Fruit fly (Drosophila melanogaster) whole organism, embryonic: ENCODE data around the gene CG10348.

ENCODE experiments used
- Atf-2 ChIP-seq: fragments of 200-800 bp; sonication (Bioruptor generic); optimal IDR thresholded peaks from 2 replicates; lab custom pipeline; 2016; ENCODE audit warnings: missing biosample characterization, missing genetic modification characterization
- Bgb ChIP-seq: fragments of 200-800 bp; sonication (Bioruptor generic); IDR thresholded peaks from 2 replicates; pipeline ENCODE4 v1.3.6; 2022; ENCODE audit warnings: missing biosample characterization, missing genetic modification characterization; ENCODE audit not compliant: partially characterized antibody
- CG12236 ChIP-seq: fragments of 200-800 bp; sonication (Bioruptor generic); optimal IDR thresholded peaks from 2 replicates; lab custom pipeline; 2016; ENCODE audit warnings: missing biosample characterization, missing genetic modification characterization
- CG12659 ChIP-seq: fragments of 200-800 bp; sonication (Bioruptor generic); optimal IDR thresholded peaks from 3 replicates; lab custom pipeline; 2017; ENCODE audit warnings: mild to moderate bottlenecking, missing biosample characterization, missing genetic modification reagents, missing genetic modification characterization
- CG12744 ChIP-seq: fragments of 200-800 bp; sonication (Bioruptor generic); optimal IDR thresholded peaks from 2 replicates; lab custom pipeline; 2016; ENCODE audit warnings: missing biosample characterization, missing genetic modification characterization
- CG15269 ChIP-seq: fragments of 200-800 bp; sonication (Bioruptor generic); optimal IDR thresholded peaks from 2 replicates; lab custom pipeline; 2018; ENCODE audit warnings: missing biosample characterization, mild to moderate bottlenecking, missing genetic modification characterization, moderate library complexity
- CG15514 ChIP-seq: fragments of 200-800 bp; sonication (Bioruptor generic); optimal IDR thresholded peaks from 3 replicates; lab custom pipeline; 2017; ENCODE audit warnings: missing biosample characterization, missing genetic modification characterization, mild to moderate bottlenecking, moderate library complexity, missing genetic modification reagents
- CG15601 ChIP-seq: fragments of 200-800 bp; sonication (Bioruptor generic); optimal IDR thresholded peaks from 3 replicates; lab custom pipeline; 2019; ENCODE audit warnings: missing biosample characterization, mild to moderate bottlenecking, missing genetic modification characterization, moderate library complexity
- CG18011 ChIP-seq: fragments of 200-800 bp; sonication (Bioruptor generic); optimal IDR thresholded peaks from 2 replicates; lab custom pipeline; 2017; ENCODE audit warnings: missing biosample characterization, missing genetic modification characterization, mild to moderate bottlenecking, moderate library complexity, missing genotype
- CG2875 ChIP-seq: fragments of 200-800 bp; sonication (Bioruptor generic); optimal IDR thresholded peaks from 2 replicates; lab custom pipeline; 2017; ENCODE audit warnings: missing biosample characterization, mild to moderate bottlenecking, missing genetic modification characterization, missing genetic modification reagents
- CG31224 ChIP-seq: fragments of 200-800 bp; sonication (Bioruptor generic); IDR thresholded peaks from 2 replicates; pipeline ENCODE4 v1.3.6; 2022; ENCODE audit warnings: missing biosample characterization, missing genetic modification characterization
- CG31365 ChIP-seq: fragments of 200-800 bp; sonication (Bioruptor generic); optimal IDR thresholded peaks from 2 replicates; lab custom pipeline; 2018; ENCODE audit warnings: missing biosample characterization, mild to moderate bottlenecking, missing genetic modification characterization
- CG33213 ChIP-seq: fragments of 200-800 bp; sonication (Bioruptor generic); optimal IDR thresholded peaks from 3 replicates; lab custom pipeline; 2016; ENCODE audit warnings: missing biosample characterization, missing genetic modification characterization
- CG34224 ChIP-seq: fragments of 200-800 bp; sonication (Bioruptor generic); IDR thresholded peaks from 3 replicates; pipeline ENCODE4 v1.3.6; 2022; ENCODE audit warnings: missing biosample characterization, missing genetic modification characterization; ENCODE audit not compliant: partially characterized antibody
- CG3726 ChIP-seq: fragments of 200-800 bp; sonication (Bioruptor generic); IDR thresholded peaks from 3 replicates; pipeline ENCODE4, ENCODE4 v1.3.6; 2022; ENCODE audit warnings: missing biosample characterization, missing genetic modification characterization
- CG4282 ChIP-seq: fragments of 200-800 bp; sonication (Bioruptor generic); optimal IDR thresholded peaks from 2 replicates; lab custom pipeline; 2016; ENCODE audit warnings: missing biosample characterization, missing genetic modification characterization
- CG43689 ChIP-seq: fragments of 200-800 bp; sonication (Bioruptor generic); IDR thresholded peaks from 2 replicates; pipeline ENCODE4 v1.3.6; 2022; ENCODE audit warnings: missing biosample characterization, missing genetic modification characterization
- CG4424 ChIP-seq: fragments of 200-800 bp; sonication (Bioruptor generic); optimal IDR thresholded peaks from 3 replicates; lab custom pipeline; 2016; ENCODE audit warnings: missing biosample characterization, missing genetic modification characterization
- CG5180 ChIP-seq: fragments of 200-800 bp; sonication (Bioruptor generic); optimal IDR thresholded peaks from 3 replicates; lab custom pipeline; 2017; ENCODE audit warnings: missing biosample characterization, missing genetic modification characterization, mild to moderate bottlenecking, moderate library complexity, missing genetic modification reagents
- CG6254 ChIP-seq: fragments of 200-800 bp; sonication (Bioruptor generic); optimal IDR thresholded peaks from 3 replicates; lab custom pipeline; 2017; ENCODE audit warnings: mild to moderate bottlenecking, missing biosample characterization, missing genetic modification reagents, missing genetic modification characterization
- CG6654 ChIP-seq: fragments of 200-800 bp; sonication (Bioruptor generic); optimal IDR thresholded peaks from 2 replicates; lab custom pipeline; 2017; ENCODE audit warnings: missing biosample characterization, mild to moderate bottlenecking, missing genetic modification characterization
- CG6765 ChIP-seq: fragments of 200-800 bp; sonication (Bioruptor generic); optimal IDR thresholded peaks from 3 replicates; lab custom pipeline; 2017; ENCODE audit warnings: missing biosample characterization, mild to moderate bottlenecking, missing genetic modification characterization
- CG6791 ChIP-seq: fragments of 200-800 bp; sonication (Bioruptor generic); IDR thresholded peaks from 3 replicates; pipeline ENCODE4 v1.3.6; 2022; ENCODE audit warnings: missing biosample characterization, missing genetic modification characterization; ENCODE audit not compliant: partially characterized antibody
- CG7372 ChIP-seq: fragments of 200-800 bp; sonication (Bioruptor generic); IDR thresholded peaks from 2 replicates; pipeline ENCODE4 v1.3.6; 2022; ENCODE audit warnings: missing biosample characterization, missing genetic modification characterization
- CG7987 ChIP-seq: fragments of 200-800 bp; sonication (Bioruptor generic); optimal IDR thresholded peaks from 2 replicates; lab custom pipeline; 2018; ENCODE audit warnings: missing biosample characterization, mild to moderate bottlenecking, missing genetic modification characterization, moderate library complexity
- Dek ChIP-seq: fragments of 200-800 bp; sonication (Bioruptor generic); optimal IDR thresholded peaks from 3 replicates; lab custom pipeline; 2019; ENCODE audit warnings: missing biosample characterization, mild to moderate bottlenecking, missing genetic modification characterization, moderate library complexity
- Doc2 ChIP-seq: fragments of 200-800 bp; sonication (Bioruptor generic); IDR thresholded peaks from 2 replicates; pipeline ENCODE4 v1.3.6; 2022; ENCODE audit warnings: missing biosample characterization, missing genetic modification characterization
- E2f1 ChIP-seq: fragments of 200-800 bp; sonication (Bioruptor generic); IDR thresholded peaks from 2 replicates; pipeline ENCODE4 v1.3.6; 2022; ENCODE audit warnings: missing biosample characterization, missing genetic modification characterization
- Elba2 ChIP-seq: fragments of 200-800 bp; sonication (Bioruptor generic); optimal IDR thresholded peaks from 3 replicates; lab custom pipeline; 2016; ENCODE audit warnings: missing biosample characterization, missing genetic modification characterization
- HLH54F ChIP-seq: fragments of 200-800 bp; sonication (Bioruptor generic); optimal IDR thresholded peaks from 3 replicates; lab custom pipeline; 2016; ENCODE audit warnings: missing biosample characterization, missing genetic modification characterization
- Kr ChIP-seq: fragments of 200-800 bp; sonication (Bioruptor generic); optimal IDR thresholded peaks from 2 replicates; lab custom pipeline; 2017; ENCODE audit warnings: missing biosample characterization, mild to moderate bottlenecking, missing genetic modification characterization
- Nf-YC ChIP-seq: fragments of 200-800 bp; optimal IDR thresholded peaks from 3 replicates; lab custom pipeline; 2019; ENCODE audit warnings: missing biosample characterization, mild to moderate bottlenecking, missing genetic modification characterization, moderate library complexity
- Optix ChIP-seq: fragments of 200-800 bp; sonication (Bioruptor generic); IDR thresholded peaks from 3 replicates; pipeline ENCODE4 v1.3.6; 2022; ENCODE audit warnings: missing biosample characterization, missing genetic modification characterization
- Scr ChIP-seq: fragments of 200-800 bp; sonication (Bioruptor generic); IDR thresholded peaks from 2 replicates; pipeline ENCODE4 v1.3.6; 2022; ENCODE audit warnings: missing biosample characterization, missing genetic modification characterization; ENCODE audit not compliant: partially characterized antibody
- Tbp ChIP-seq: fragments of >200 bp; optimal IDR thresholded peaks from 2 replicates; lab custom pipeline; 2018; ENCODE audit warnings: missing biosample characterization, missing genetic modification characterization
- ash1 ChIP-seq: fragments of 200-800 bp; sonication (Bioruptor generic); optimal IDR thresholded peaks from 2 replicates; lab custom pipeline; 2018; ENCODE audit warnings: missing biosample characterization, mild to moderate bottlenecking, missing genetic modification characterization
- ato ChIP-seq: fragments of 200-800 bp; sonication (Bioruptor generic); IDR thresholded peaks from 2 replicates; pipeline ENCODE4 v1.3.6; 2022; ENCODE audit warnings: missing biosample characterization, missing genetic modification characterization; ENCODE audit not compliant: partially characterized antibody
- cad ChIP-seq: fragments of >200 bp; optimal IDR thresholded peaks from 2 replicates; lab custom pipeline; 2017; ENCODE audit warnings: missing biosample characterization, missing genetic modification characterization
- chinmo ChIP-seq: fragments of 200-800 bp; sonication (Bioruptor generic); IDR thresholded peaks from 4 replicates; pipeline ENCODE4 v1.3.6; 2022; ENCODE audit warnings: missing biosample characterization, missing genetic modification characterization; ENCODE audit not compliant: partially characterized antibody
- chm ChIP-seq: fragments of 200-800 bp; sonication (Bioruptor generic); IDR thresholded peaks from 2 replicates; pipeline ENCODE4 v1.3.6; 2022; ENCODE audit warnings: missing biosample characterization, missing genetic modification characterization
- croc ChIP-seq: fragments of 200-800 bp; sonication (Bioruptor generic); conservative IDR thresholded peaks from 3 replicates; pipeline ENCODE4 v1.3.6; 2022; ENCODE audit warnings: missing biosample characterization, missing genetic modification characterization
- crol ChIP-seq: fragments of 200-800 bp; sonication (Bioruptor generic); IDR thresholded peaks from 2 replicates; pipeline ENCODE4 v1.3.6; 2022; ENCODE audit warnings: missing biosample characterization, missing genetic modification characterization
- esg ChIP-seq: fragments of 200-800 bp; sonication (Bioruptor generic); conservative IDR thresholded peaks from 2 replicates; pipeline ENCODE4 v1.3.6; 2022; ENCODE audit warnings: missing biosample characterization, missing genetic modification characterization
- nerfin-2 ChIP-seq: fragments of 200-800 bp; sonication (Bioruptor generic); IDR thresholded peaks from 2 replicates; pipeline ENCODE4 v1.3.6; 2022; ENCODE audit warnings: missing biosample characterization, missing genetic modification characterization; ENCODE audit not compliant: partially characterized antibody
- nmo ChIP-seq: fragments of 200-800 bp; sonication (Bioruptor generic); optimal IDR thresholded peaks from 2 replicates; lab custom pipeline; 2018; ENCODE audit warnings: missing biosample characterization, mild to moderate bottlenecking, missing genetic modification characterization, moderate library complexity
- ro ChIP-seq: fragments of 200-800 bp; sonication (Bioruptor generic); IDR thresholded peaks from 2 replicates; pipeline ENCODE4 v1.3.6; 2022; ENCODE audit warnings: missing biosample characterization, missing genetic modification characterization
- salm ChIP-seq: fragments of 200-800 bp; sonication (Bioruptor generic); optimal IDR thresholded peaks from 2 replicates; lab custom pipeline; 2018; ENCODE audit warnings: missing biosample characterization, mild to moderate bottlenecking, missing genetic modification characterization
- stwl ChIP-seq: fragments of 200-800 bp; sonication (Bioruptor generic); optimal IDR thresholded peaks from 3 replicates; lab custom pipeline; 2018; ENCODE audit warnings: missing biosample characterization, mild to moderate bottlenecking, missing genetic modification characterization, moderate library complexity
- sug ChIP-seq: fragments of 200-800 bp; optimal IDR thresholded peaks from 2 replicates; lab custom pipeline; 2019; ENCODE audit warnings: missing biosample characterization, mild to moderate bottlenecking, missing genetic modification characterization, moderate library complexity
- vnd ChIP-seq: fragments of 200-800 bp; sonication (Bioruptor generic); IDR thresholded peaks from 3 replicates; pipeline ENCODE4 v1.3.6; 2022; ENCODE audit warnings: missing biosample characterization, missing genetic modification characterization; ENCODE audit not compliant: partially characterized antibody

CG10348 gene

dm6 chr2L:18705617-18706046, 26.7 kb downstream of the CG10348 start, which contains the start of gene Jwa (continued):
- TF ChIP-seq stwl = peak; percentile 72
- TF ChIP-seq Scr (GFP tag; lab: Robert Waterston, UW) = peak; percentile 99
- TF ChIP-seq CG4424 (GFP tag; lab: Kevin White, UChicago) = peak; percentile 84
- peak; percentile 73 for TF ChIP-seq CG15601 (tag; lab: Kevin White, UChicago)
- peak; percentile 79 for TF ChIP-seq CG12236 (GFP tag; lab: Kevin White, UChicago)
- peak; percentile 86 for TF ChIP-seq CG31224 (GFP tag; lab: Robert Waterston, UW)
- peak; percentile 90 for TF ChIP-seq Atf-2
- peak; percentile 95 for TF ChIP-seq Dek (tag; lab: Kevin White, UChicago)
- peak; percentile 15 for TF ChIP-seq CG6765
- TF ChIP-seq crol (GFP tag; lab: Robert Waterston, UW) = peak; percentile 43
- no peak for TF ChIP-seq Tbp (GFP tag; lab: Kevin White, UChicago)
- TF ChIP-seq chm (GFP tag; lab: Robert Waterston, UW) = peak; percentile 91
- TF ChIP-seq CG7372 (GFP tag; lab: Robert Waterston, UW) = peak; percentile 92
- TF ChIP-seq CG6254 (GFP tag; lab: Kevin White, UChicago) = peak; percentile 28
- peak; percentile 98 for TF ChIP-seq Optix (GFP tag; lab: Robert Waterston, UW)
- peak; percentile 100 for TF ChIP-seq CG34224 (GFP tag; lab: Robert Waterston, UW)
- TF ChIP-seq Doc2 (GFP tag; lab: Robert Waterston, UW) = peak; percentile 51; the same call in 1 of the 2 replicates
- TF ChIP-seq cad (GFP tag; lab: Kevin White, UChicago) = no peak
- TF ChIP-seq CG33213 (GFP tag; lab: Kevin White, UChicago) = peak; percentile 87
- TF ChIP-seq CG2875 (GFP tag; lab: Kevin White, UChicago) = peak; percentile 68
- TF ChIP-seq salm (tag; lab: Kevin White, UChicago) = peak; percentile 88
- peak; percentile 70 for TF ChIP-seq ro (GFP tag; lab: Robert Waterston, UW)
- peak; percentile 75 for TF ChIP-seq Elba2 (GFP tag; lab: Kevin White, UChicago)
- peak; percentile 95 for TF ChIP-seq nerfin-2
- TF ChIP-seq CG12744 (GFP tag; lab: Kevin White, UChicago) = peak; percentile 87
- peak; percentile 94 for TF ChIP-seq esg (GFP tag; lab: Robert Waterston, UW)
- TF ChIP-seq CG3726 (GFP tag; lab: Robert Waterston, UW) = peak; percentile 90
- TF ChIP-seq CG6791 (GFP tag; lab: Robert Waterston, UW) = peak; percentile 97
- TF ChIP-seq sug (tag; lab: Kevin White, UChicago) = peak; percentile 91
- peak; percentile 82 for TF ChIP-seq CG4282 (GFP tag; lab: Kevin White, UChicago)
- no peak for TF ChIP-seq CG31365 (tag; lab: Kevin White, UChicago)
- TF ChIP-seq CG7987 (GFP tag; lab: Kevin White, UChicago) = peak; percentile 61
- TF ChIP-seq Kr (GFP tag; lab: Kevin White, UChicago) = no peak
- peak; percentile 81 for TF ChIP-seq CG15269 (tag; lab: Kevin White, UChicago)
- TF ChIP-seq CG15514 = peak; percentile 78
- TF ChIP-seq CG43689 (GFP tag; lab: Robert Waterston, UW) = peak; percentile 90
- peak; percentile 100 for TF ChIP-seq vnd (GFP tag; lab: Robert Waterston, UW)
- peak; percentile 94 for TF ChIP-seq CG12659 (GFP tag; lab: Kevin White, UChicago)
- peak; percentile 89 for TF ChIP-seq nmo
- TF ChIP-seq Nf-YC (tag; lab: Kevin White, UChicago) = peak; percentile 74
- TF ChIP-seq Bgb (GFP tag; lab: Robert Waterston, UW) = peak; percentile 98
- peak; percentile 43 for TF ChIP-seq CG5180
- peak; percentile 82 for TF ChIP-seq E2f1 (GFP tag; lab: Robert Waterston, UW)
- peak; percentile 94 for TF ChIP-seq chinmo
- TF ChIP-seq CG18011 (GFP tag; lab: Kevin White, UChicago) = peak; percentile 90
- TF ChIP-seq ash1 (GFP tag; lab: Kevin White, UChicago) = no peak
- peak; percentile 96 for TF ChIP-seq HLH54F
- peak; percentile 85 for TF ChIP-seq ato
- TF ChIP-seq croc = peak; percentile 87
- TF ChIP-seq CG6654 (GFP tag; lab: Kevin White, UChicago) = peak; percentile 37
